Worm (Caenorhabditis elegans): Measurements from ENCODE around the gene bra-2.

DNA sequence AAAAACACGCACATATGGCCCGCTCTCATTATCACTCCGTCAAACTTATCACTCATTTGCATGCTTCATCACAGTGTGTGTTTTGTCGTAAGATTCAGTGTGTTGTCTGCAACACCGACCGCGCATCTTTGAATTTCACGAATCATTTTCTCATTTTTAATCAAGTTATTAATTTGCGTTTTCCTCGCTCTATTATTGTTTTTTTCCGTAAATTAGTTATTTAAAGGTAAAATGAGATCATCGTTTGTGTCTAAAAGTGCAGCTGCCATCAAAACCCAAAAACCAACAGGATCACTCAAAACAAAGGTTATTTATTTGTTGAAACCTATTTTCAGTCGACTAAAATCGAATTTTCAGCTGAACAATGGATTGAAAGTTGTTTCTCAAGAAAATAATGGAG is 31.4 kb upstream of the bra-2 start, which contains the start of the genes T24C4.5 and ucr-2.3:
- TF ChIP-seq ces-1 (GFP tag; optimal IDR thresholded peaks at IDR 0.05) (no peak), nhr-76 (tag; optimal IDR thresholded peaks at IDR 0.05) (no peak), flh-1 (GFP tag; optimal IDR thresholded peaks at IDR 0.05) (no peak), lin-13 (tag; optimal IDR thresholded peaks at IDR 0.05) (no peak), cnd-1 (tag; optimal IDR thresholded peaks at IDR 0.05) (no peak)
